Fruit fly (Drosophila melanogaster) whole organism, embryonic: ENCODE results near the gene CG44040.

ENCODE experiments used
- ATbp ChIP-seq: fragments of 200-800 bp; sonication (Bioruptor generic); optimal IDR thresholded peaks from 2 replicates; lab custom pipeline; 2017; ENCODE audit warnings: missing biosample characterization, mild to moderate bottlenecking, missing genetic modification characterization, missing genetic modification reagents
- Aef1 ChIP-seq: fragments of 200-800 bp; sonication (Bioruptor generic); IDR thresholded peaks from 3 replicates; pipeline ENCODE4 v1.3.6; 2022; ENCODE audit warnings: missing biosample characterization, missing genetic modification characterization
- Bteb2 ChIP-seq: fragments of 200-800 bp; sonication (Bioruptor generic); optimal IDR thresholded peaks from 2 replicates; lab custom pipeline; 2016; ENCODE audit warnings: missing biosample characterization, missing genetic modification characterization
- C15 ChIP-seq: fragments of 200-800 bp; sonication (Bioruptor generic); IDR thresholded peaks from 3 replicates; pipeline ENCODE4 v1.3.6; 2022; ENCODE audit warnings: missing biosample characterization, missing genetic modification characterization
- CG11247 ChIP-seq: fragments of 200-800 bp; sonication (Bioruptor generic); IDR thresholded peaks from 2 replicates; pipeline ENCODE4 v1.3.6; 2022; ENCODE audit warnings: missing biosample characterization, missing genetic modification characterization
- CG11723 ChIP-seq: fragments of 200-800 bp; sonication (Bioruptor generic); optimal IDR thresholded peaks from 2 replicates; lab custom pipeline; 2017; ENCODE audit warnings: missing biosample characterization, mild to moderate bottlenecking, missing genetic modification characterization
- CG13296 ChIP-seq: fragments of 200-800 bp; sonication (Bioruptor generic); optimal IDR thresholded peaks from 3 replicates; lab custom pipeline; 2018; ENCODE audit warnings: missing biosample characterization, mild to moderate bottlenecking, missing genetic modification characterization
- CG15696 ChIP-seq: fragments of 200-800 bp; sonication (Bioruptor generic); optimal IDR thresholded peaks from 2 replicates; lab custom pipeline; 2019; ENCODE audit warnings: missing biosample characterization, mild to moderate bottlenecking, missing genetic modification characterization, moderate library complexity
- CG33557 ChIP-seq: fragments of 200-800 bp; sonication (Bioruptor generic); optimal IDR thresholded peaks from 2 replicates; lab custom pipeline; 2019; ENCODE audit warnings: missing biosample characterization, mild to moderate bottlenecking, missing genetic modification characterization, moderate library complexity
- CG3838 ChIP-seq: fragments of 200-800 bp; sonication (Bioruptor generic); optimal IDR thresholded peaks from 3 replicates; lab custom pipeline; 2016; ENCODE audit warnings: missing biosample characterization, missing genetic modification characterization
- CG4328 ChIP-seq: fragments of 200-800 bp; sonication (Bioruptor generic); optimal IDR thresholded peaks from 3 replicates; lab custom pipeline; 2017; ENCODE audit warnings: missing biosample characterization, missing genetic modification reagents, missing genetic modification characterization
- CG6791 ChIP-seq: fragments of 200-800 bp; sonication (Bioruptor generic); IDR thresholded peaks from 3 replicates; pipeline ENCODE4 v1.3.6; 2022; ENCODE audit warnings: missing biosample characterization, missing genetic modification characterization; ENCODE audit not compliant: partially characterized antibody
- CG7928 ChIP-seq: fragments of 200-800 bp; sonication (Bioruptor generic); optimal IDR thresholded peaks from 2 replicates; lab custom pipeline; 2017; ENCODE audit warnings: missing biosample characterization, mild to moderate bottlenecking, missing genetic modification characterization
- CG8388 ChIP-seq: fragments of 200-800 bp; sonication (Bioruptor generic); optimal IDR thresholded peaks from 2 replicates; lab custom pipeline; 2019; ENCODE audit warnings: missing biosample characterization, mild to moderate bottlenecking, missing genetic modification characterization, moderate library complexity
- CG9727 ChIP-seq: fragments of 200-800 bp; sonication (Bioruptor generic); optimal IDR thresholded peaks from 3 replicates; lab custom pipeline; 2017; ENCODE audit warnings: missing biosample characterization, mild to moderate bottlenecking, missing genetic modification characterization
- CG9797 ChIP-seq: fragments of 200-800 bp; sonication (Bioruptor generic); optimal IDR thresholded peaks from 3 replicates; lab custom pipeline; 2018; ENCODE audit warnings: missing biosample characterization, mild to moderate bottlenecking, missing genetic modification characterization
- D19B ChIP-seq: fragments of 200-800 bp; sonication (Bioruptor generic); optimal IDR thresholded peaks from 2 replicates; lab custom pipeline; 2017; ENCODE audit warnings: missing biosample characterization, mild to moderate bottlenecking, missing genetic modification characterization
- Dek ChIP-seq: fragments of 200-800 bp; sonication (Bioruptor generic); optimal IDR thresholded peaks from 3 replicates; lab custom pipeline; 2019; ENCODE audit warnings: missing biosample characterization, mild to moderate bottlenecking, missing genetic modification characterization, moderate library complexity
- Doc2 ChIP-seq: fragments of 200-800 bp; sonication (Bioruptor generic); IDR thresholded peaks from 2 replicates; pipeline ENCODE4 v1.3.6; 2022; ENCODE audit warnings: missing biosample characterization, missing genetic modification characterization
- E2f1 ChIP-seq: fragments of 200-800 bp; sonication (Bioruptor generic); IDR thresholded peaks from 2 replicates; pipeline ENCODE4 v1.3.6; 2022; ENCODE audit warnings: missing biosample characterization, missing genetic modification characterization
- Eip74EF ChIP-seq, 2 experiments: fragments of 200-800 bp in 1 of 2; fragments of >200 bp in 1 of 2; sonication (Bioruptor generic) in 1 of 2; optimal IDR thresholded peaks; 2 replicates each; lab custom pipeline; 2017 to 2019; ENCODE audit warnings: missing biosample characterization in 2 of 2, missing genetic modification characterization in 2 of 2, mild to moderate bottlenecking in 1 of 2, moderate library complexity in 1 of 2
- Elba2 ChIP-seq: fragments of 200-800 bp; sonication (Bioruptor generic); optimal IDR thresholded peaks from 3 replicates; lab custom pipeline; 2016; ENCODE audit warnings: missing biosample characterization, missing genetic modification characterization
- Fer2 ChIP-seq: fragments of 200-800 bp; sonication (Bioruptor generic); optimal IDR thresholded peaks from 2 replicates; lab custom pipeline; 2018; ENCODE audit warnings: missing biosample characterization, mild to moderate bottlenecking, missing genetic modification characterization, moderate library complexity
- H2.0 ChIP-seq: fragments of 200-800 bp; sonication (Bioruptor generic); IDR thresholded peaks from 2 replicates; pipeline ENCODE4 v1.3.6; 2022; ENCODE audit warnings: missing biosample characterization, missing genetic modification characterization
- HLH54F ChIP-seq: fragments of 200-800 bp; sonication (Bioruptor generic); optimal IDR thresholded peaks from 3 replicates; lab custom pipeline; 2016; ENCODE audit warnings: missing biosample characterization, missing genetic modification characterization
- Hmr ChIP-seq: fragments of 200-800 bp; sonication (Bioruptor generic); optimal IDR thresholded peaks from 3 replicates; lab custom pipeline; 2017; ENCODE audit warnings: mild to moderate bottlenecking, missing biosample characterization, missing genetic modification reagents, missing genetic modification characterization
- Nf-YA ChIP-seq: fragments of 200-800 bp; sonication (Bioruptor generic); IDR thresholded peaks from 2 replicates; pipeline ENCODE4 v1.3.6; 2022; ENCODE audit warnings: missing biosample characterization, missing genetic modification characterization
- Oli ChIP-seq: fragments of 200-800 bp; sonication (Bioruptor generic); optimal IDR thresholded peaks from 2 replicates; lab custom pipeline; 2018; ENCODE audit warnings: missing biosample characterization, mild to moderate bottlenecking, missing genetic modification characterization, moderate library complexity
- Scr ChIP-seq: fragments of 200-800 bp; sonication (Bioruptor generic); IDR thresholded peaks from 2 replicates; pipeline ENCODE4 v1.3.6; 2022; ENCODE audit warnings: missing biosample characterization, missing genetic modification characterization; ENCODE audit not compliant: partially characterized antibody
- Ssrp ChIP-seq: fragments of 200-800 bp; sonication (Bioruptor generic); optimal IDR thresholded peaks from 2 replicates; lab custom pipeline; 2018; ENCODE audit warnings: missing biosample characterization, mild to moderate bottlenecking, missing genetic modification characterization, moderate library complexity
- br ChIP-seq: fragments of >200 bp; optimal IDR thresholded peaks from 2 replicates; lab custom pipeline; 2017
- crc ChIP-seq: fragments of 200-800 bp; sonication (Bioruptor generic); optimal IDR thresholded peaks from 2 replicates; lab custom pipeline; 2016; ENCODE audit warnings: missing biosample characterization, missing genetic modification characterization
- dati ChIP-seq: fragments of 200-800 bp; sonication (Bioruptor generic); IDR thresholded peaks from 2 replicates; pipeline ENCODE4 v1.3.6; 2022; ENCODE audit warnings: missing biosample characterization, missing genetic modification characterization
- dmrt99B ChIP-seq: fragments of 200-800 bp; sonication (Bioruptor generic); optimal IDR thresholded peaks from 2 replicates; lab custom pipeline; 2018; ENCODE audit warnings: missing biosample characterization, mild to moderate bottlenecking, missing genetic modification characterization, moderate library complexity
- dpn ChIP-seq, 2 experiments: fragments of 200-800 bp; sonication (Bioruptor generic); optimal IDR thresholded peaks; 3 replicates each; lab custom pipeline; 2016; ENCODE audit warnings: missing biosample characterization in 2 of 2, missing genetic modification characterization in 2 of 2
- eve ChIP-seq, 2 experiments: fragments of >200 bp; optimal IDR thresholded peaks; 2 replicates each; lab custom pipeline; 2017; ENCODE audit warnings: missing biosample characterization in 2 of 2, missing genetic modification characterization in 2 of 2
- fu2 ChIP-seq: fragments of 200-800 bp; sonication (Bioruptor generic); optimal IDR thresholded peaks from 2 replicates; lab custom pipeline; 2016; ENCODE audit warnings: missing biosample characterization, missing genetic modification characterization
- lov ChIP-seq, 2 experiments: fragments of 200-800 bp in 1 of 2; fragments of >200 bp in 1 of 2; sonication (Bioruptor generic) in 1 of 2; IDR thresholded peaks in 1 of 2; optimal IDR thresholded peaks in 1 of 2; 2 replicates in 1 of 2; 3 replicates in 1 of 2; pipeline versions ENCODE4 v1.3.6 to Lab custom; 2017 to 2022; ENCODE audit warnings: missing biosample characterization in 1 of 2, missing genetic modification characterization in 1 of 2
- nom ChIP-seq: fragments of 200-800 bp; sonication (Bioruptor generic); optimal IDR thresholded peaks from 2 replicates; lab custom pipeline; 2017; ENCODE audit warnings: missing biosample characterization, missing genetic modification characterization, mild to moderate bottlenecking, moderate library complexity, missing genetic modification reagents
- pita ChIP-seq: fragments of 200-800 bp; sonication (Bioruptor generic); optimal IDR thresholded peaks from 2 replicates; lab custom pipeline; 2017; ENCODE audit warnings: missing biosample characterization, mild to moderate bottlenecking, missing genetic modification characterization
- pzg ChIP-seq: fragments of 200-800 bp; sonication (Bioruptor generic); optimal IDR thresholded peaks from 3 replicates; lab custom pipeline; 2018; ENCODE audit warnings: missing biosample characterization, mild to moderate bottlenecking, missing genetic modification characterization, moderate library complexity
- ranshi ChIP-seq: fragments of 200-800 bp; sonication (Bioruptor generic); IDR thresholded peaks from 2 replicates; pipeline ENCODE4 v1.3.6; 2022; ENCODE audit warnings: missing biosample characterization, missing genetic modification characterization
- ro ChIP-seq: fragments of 200-800 bp; sonication (Bioruptor generic); IDR thresholded peaks from 2 replicates; pipeline ENCODE4 v1.3.6; 2022; ENCODE audit warnings: missing biosample characterization, missing genetic modification characterization
- sc ChIP-seq, 3 experiments: fragments of >200 bp in 2 of 3; fragments of 200-800 bp in 1 of 3; sonication (Bioruptor generic) in 1 of 3; optimal IDR thresholded peaks; 2 replicates in 2 of 3; 3 replicates in 1 of 3; lab custom pipeline; 2017; ENCODE audit warnings: mild to moderate bottlenecking in 1 of 3, missing biosample characterization in 1 of 3, missing genetic modification characterization in 1 of 3, missing genetic modification reagents in 1 of 3
- vfl ChIP-seq: fragments of 200-800 bp; sonication (Bioruptor generic); optimal IDR thresholded peaks from 2 replicates; lab custom pipeline; 2016; ENCODE audit warnings: missing biosample characterization, missing genetic modification characterization
- vvl ChIP-seq: fragments of 200-800 bp; sonication (Bioruptor generic); IDR thresholded peaks from 2 replicates; pipeline ENCODE4 v1.3.6; 2022; ENCODE audit warnings: missing biosample characterization, missing genetic modification characterization
- zfh1 ChIP-seq: fragments of 200-800 bp; sonication (Bioruptor generic); IDR thresholded peaks from 3 replicates; pipeline ENCODE4 v1.3.6; 2022; ENCODE audit warnings: missing biosample characterization, missing genetic modification characterization

Gene CG44040

dm6 chr3R:15319912-15320746 lies at the start of gene CG44040, which contains the start of gene CG6276 (continued):
- TF ChIP-seq CG15696 (peak; percentile 16), ATbp (GFP tag; lab: Kevin White, UChicago) (peak; percentile 36), lov (optimal IDR thresholded peaks at IDR 0.05; lab: Kevin White, UChicago) (no peak), lov (GFP tag; IDR thresholded peaks at IDR 0.05; lab: Robert Waterston, UW) (no peak), Dek (tag; lab: Kevin White, UChicago) (peak; percentile 35), ranshi (GFP tag; lab: Robert Waterston, UW) (peak; percentile 58), zfh1 (GFP tag; lab: Robert Waterston, UW) (no peak), vvl (GFP tag; lab: Robert Waterston, UW) (peak; percentile 54), CG11247 (0 out of 2 replicates have a peak, but pooled peaks have one; percentile 16), ro (GFP tag; lab: Robert Waterston, UW) (0 out of 2 replicates have a peak, but pooled peaks have one; percentile 20), Aef1 (no peak), CG9797 (GFP tag; lab: Kevin White, UChicago) (no peak), CG33557 (GFP tag; lab: Kevin White, UChicago) (no peak), eve (GFP tag; optimal IDR thresholded peaks at IDR 0.05; lab: Kevin White, UChicago) (no peak), crc (GFP tag; lab: Kevin White, UChicago) (peak; percentile 22), CG4328 (no peak), dati (0 out of 2 replicates have a peak, but pooled peaks have one; percentile 15), Ssrp (tag; lab: Kevin White, UChicago) (peak; percentile 22), dmrt99B (tag; lab: Kevin White, UChicago) (no peak), CG6791 (GFP tag; lab: Robert Waterston, UW) (no peak), Nf-YA (no peak), nom (GFP tag; lab: Kevin White, UChicago) (peak; percentile 15), Scr (GFP tag; lab: Robert Waterston, UW) (no peak), CG8388 (peak; percentile 32), Oli (peak; percentile 33), CG9727 (peak; percentile 51), Bteb2 (no peak), sc (optimal IDR thresholded peaks at IDR 0.05; lab: Kevin White, UChicago) (no peak), sc (GFP tag; optimal IDR thresholded peaks at IDR 0.05; lab: Kevin White, UChicago) (no peak), CG7928 (GFP tag; lab: Kevin White, UChicago) (no peak), CG3838 (GFP tag; lab: Kevin White, UChicago) (no peak), C15 (GFP tag; lab: Robert Waterston, UW) (no peak), D19B (peak; percentile 4), CG13296 (GFP tag; lab: Kevin White, UChicago) (peak; percentile 43), Hmr (peak; percentile 64), Eip74EF (GFP tag; optimal IDR thresholded peaks at IDR 0.05; lab: Kevin White, UChicago) (no peak), H2.0 (GFP tag; lab: Robert Waterston, UW) (peak; percentile 8; the same call in 1 of the 2 replicates), br (no peak), E2f1 (GFP tag; lab: Robert Waterston, UW) (0 out of 2 replicates have a peak, but pooled peaks have one; percentile 32), vfl (GFP tag; lab: Kevin White, UChicago) (peak; percentile 23), HLH54F (GFP tag; lab: Kevin White, UChicago) (peak; percentile 21), Doc2 (GFP tag; lab: Robert Waterston, UW) (no peak), pita (GFP tag; lab: Kevin White, UChicago) (no peak), dpn (GFP tag; optimal IDR thresholded peaks at IDR 0.05; lab: Kevin White, UChicago) (peak; percentile 43 to 44), fu2 (GFP tag; lab: Kevin White, UChicago) (no peak), pzg (GFP tag; lab: Kevin White, UChicago) (peak; percentile 28), CG11723 (peak; percentile 22), Fer2 (tag; lab: Kevin White, UChicago) (peak; percentile 24), Elba2 (no peak)
